Fruit fly (Drosophila melanogaster) whole organism, embryonic: Measurements from ENCODE around the gene CSN3.

Source experiments
- BEAF-32 ChIP-seq: fragments of 200-800 bp; sonication (Bioruptor generic); optimal IDR thresholded peaks from 3 replicates; lab custom pipeline; 2017; ENCODE audit warnings: missing biosample characterization, missing genetic modification characterization, mild to moderate bottlenecking, moderate library complexity, missing genetic modification reagents
- Bteb2 ChIP-seq: fragments of 200-800 bp; sonication (Bioruptor generic); optimal IDR thresholded peaks from 2 replicates; lab custom pipeline; 2016; ENCODE audit warnings: missing biosample characterization, missing genetic modification characterization
- CG10267 ChIP-seq: fragments of 200-800 bp; sonication (Bioruptor generic); optimal IDR thresholded peaks from 2 replicates; lab custom pipeline; 2018; ENCODE audit warnings: missing biosample characterization, mild to moderate bottlenecking, missing genetic modification characterization, moderate library complexity
- CG15514 ChIP-seq: fragments of 200-800 bp; sonication (Bioruptor generic); optimal IDR thresholded peaks from 3 replicates; lab custom pipeline; 2017; ENCODE audit warnings: missing biosample characterization, missing genetic modification characterization, mild to moderate bottlenecking, moderate library complexity, missing genetic modification reagents
- CG17186 ChIP-seq: fragments of 200-800 bp; sonication (Bioruptor generic); optimal IDR thresholded peaks from 3 replicates; lab custom pipeline; 2017; ENCODE audit warnings: missing biosample characterization, missing genetic modification reagents, missing genetic modification characterization
- CG17829 ChIP-seq: fragments of 200-800 bp; optimal IDR thresholded peaks from 2 replicates; lab custom pipeline; 2019; ENCODE audit warnings: missing biosample characterization, mild to moderate bottlenecking, missing genetic modification characterization, moderate library complexity
- CG2116 ChIP-seq: fragments of 200-800 bp; sonication (Bioruptor generic); optimal IDR thresholded peaks from 3 replicates; lab custom pipeline; 2018; ENCODE audit warnings: missing biosample characterization, mild to moderate bottlenecking, missing genetic modification characterization
- CG30020 ChIP-seq: fragments of 200-800 bp; optimal IDR thresholded peaks from 2 replicates; lab custom pipeline; 2019; ENCODE audit warnings: missing biosample characterization, mild to moderate bottlenecking, missing genetic modification characterization, moderate library complexity
- CG31224 ChIP-seq: fragments of 200-800 bp; sonication (Bioruptor generic); IDR thresholded peaks from 2 replicates; pipeline ENCODE4 v1.3.6; 2022; ENCODE audit warnings: missing biosample characterization, missing genetic modification characterization
- CG3726 ChIP-seq: fragments of 200-800 bp; sonication (Bioruptor generic); IDR thresholded peaks from 3 replicates; pipeline ENCODE4, ENCODE4 v1.3.6; 2022; ENCODE audit warnings: missing biosample characterization, missing genetic modification characterization
- CG7987 ChIP-seq: fragments of 200-800 bp; sonication (Bioruptor generic); optimal IDR thresholded peaks from 2 replicates; lab custom pipeline; 2018; ENCODE audit warnings: missing biosample characterization, mild to moderate bottlenecking, missing genetic modification characterization, moderate library complexity
- CG8924 ChIP-seq: fragments of 200-800 bp; optimal IDR thresholded peaks from 3 replicates; lab custom pipeline; 2019; ENCODE audit warnings: missing biosample characterization, mild to moderate bottlenecking, missing genetic modification characterization, moderate library complexity
- CG8944 ChIP-seq: fragments of 200-800 bp; sonication (Bioruptor generic); optimal IDR thresholded peaks from 3 replicates; lab custom pipeline; 2016; ENCODE audit warnings: missing biosample characterization, missing genetic modification characterization
- CG9727 ChIP-seq: fragments of 200-800 bp; sonication (Bioruptor generic); optimal IDR thresholded peaks from 3 replicates; lab custom pipeline; 2017; ENCODE audit warnings: missing biosample characterization, mild to moderate bottlenecking, missing genetic modification characterization
- CG9797 ChIP-seq: fragments of 200-800 bp; sonication (Bioruptor generic); optimal IDR thresholded peaks from 3 replicates; lab custom pipeline; 2018; ENCODE audit warnings: missing biosample characterization, mild to moderate bottlenecking, missing genetic modification characterization
- CTCF ChIP-seq: fragments of 200-800 bp; sonication (Bioruptor generic); optimal IDR thresholded peaks from 2 replicates; lab custom pipeline; 2017; ENCODE audit warnings: missing biosample characterization, mild to moderate bottlenecking, missing genetic modification characterization, moderate library complexity
- Dad ChIP-seq: fragments of 200-800 bp; sonication (Bioruptor generic); optimal IDR thresholded peaks from 3 replicates; lab custom pipeline; 2016; ENCODE audit warnings: missing biosample characterization, missing genetic modification characterization
- Doc3 ChIP-seq: fragments of 200-800 bp; sonication (Bioruptor generic); IDR thresholded peaks from 3 replicates; pipeline ENCODE4 v1.3.6; 2022; ENCODE audit warnings: missing biosample characterization, missing genetic modification characterization; ENCODE audit not compliant: partially characterized antibody
- Dp ChIP-seq: fragments of 200-800 bp; sonication (Bioruptor generic); optimal IDR thresholded peaks from 2 replicates; lab custom pipeline; 2018; ENCODE audit warnings: missing biosample characterization, mild to moderate bottlenecking, missing genetic modification characterization, moderate library complexity
- Fer3 ChIP-seq: fragments of 200-800 bp; sonication (Bioruptor generic); optimal IDR thresholded peaks from 2 replicates; lab custom pipeline; 2018; ENCODE audit warnings: missing biosample characterization, mild to moderate bottlenecking, missing genetic modification characterization, moderate library complexity
- Hsf ChIP-seq: fragments of 200-800 bp; sonication (Bioruptor generic); optimal IDR thresholded peaks from 3 replicates; lab custom pipeline; 2016; ENCODE audit warnings: missing biosample characterization, missing genetic modification characterization
- Nf-YB ChIP-seq: fragments of 200-800 bp; sonication (Bioruptor generic); optimal IDR thresholded peaks from 3 replicates; lab custom pipeline; 2019; ENCODE audit warnings: missing biosample characterization, mild to moderate bottlenecking, missing genetic modification characterization, moderate library complexity
- Scr ChIP-seq: fragments of 200-800 bp; sonication (Bioruptor generic); IDR thresholded peaks from 2 replicates; pipeline ENCODE4 v1.3.6; 2022; ENCODE audit warnings: missing biosample characterization, missing genetic modification characterization; ENCODE audit not compliant: partially characterized antibody
- Side ChIP-seq: fragments of 200-800 bp; sonication (Bioruptor generic); optimal IDR thresholded peaks from 2 replicates; lab custom pipeline; 2016; ENCODE audit warnings: missing biosample characterization, missing genetic modification characterization
- Sry-δ ChIP-seq: fragments of 200-800 bp; sonication (Bioruptor generic); optimal IDR thresholded peaks from 2 replicates; lab custom pipeline; 2016; ENCODE audit warnings: missing biosample characterization, missing genetic modification characterization
- Stat92E ChIP-seq, 3 experiments: fragments of >200 bp in 2 of 3; fragments of 200-800 bp in 1 of 3; sonication (Bioruptor generic) in 1 of 3; optimal IDR thresholded peaks; 2 replicates each; lab custom pipeline; 2017 to 2019; ENCODE audit warnings: missing biosample characterization in 3 of 3, missing genetic modification characterization in 3 of 3, mild to moderate bottlenecking in 1 of 3, moderate library complexity in 1 of 3
- Xbp1 ChIP-seq: fragments of 200-800 bp; sonication (Bioruptor generic); optimal IDR thresholded peaks from 3 replicates; lab custom pipeline; 2016; ENCODE audit warnings: missing biosample characterization, mild to moderate bottlenecking, missing genetic modification characterization
- abd-A ChIP-seq: fragments of 200-800 bp; sonication (Bioruptor generic); optimal IDR thresholded peaks from 3 replicates; lab custom pipeline; 2019; ENCODE audit warnings: missing biosample characterization, mild to moderate bottlenecking, missing genetic modification characterization, moderate library complexity
- bigmax ChIP-seq: fragments of 200-800 bp; sonication (Bioruptor generic); optimal IDR thresholded peaks from 2 replicates; lab custom pipeline; 2018; ENCODE audit warnings: missing biosample characterization, mild to moderate bottlenecking, missing genetic modification characterization
- crc ChIP-seq: fragments of 200-800 bp; sonication (Bioruptor generic); optimal IDR thresholded peaks from 2 replicates; lab custom pipeline; 2016; ENCODE audit warnings: missing biosample characterization, missing genetic modification characterization
- dm ChIP-seq: fragments of 200-800 bp; sonication (Bioruptor generic); optimal IDR thresholded peaks from 3 replicates; lab custom pipeline; 2016; ENCODE audit warnings: missing biosample characterization, missing genetic modification characterization
- ems ChIP-seq: fragments of 200-800 bp; sonication (Bioruptor generic); optimal IDR thresholded peaks from 3 replicates; lab custom pipeline; 2016; ENCODE audit warnings: missing biosample characterization, missing genetic modification characterization
- fd64A ChIP-seq: fragments of 200-800 bp; sonication (Bioruptor generic); optimal IDR thresholded peaks from 3 replicates; lab custom pipeline; 2018; ENCODE audit warnings: missing biosample characterization, mild to moderate bottlenecking, missing genetic modification characterization
- her ChIP-seq: fragments of 200-800 bp; sonication (Bioruptor generic); optimal IDR thresholded peaks from 2 replicates; lab custom pipeline; 2016; ENCODE audit warnings: missing biosample characterization, missing genetic modification characterization
- lola ChIP-seq, 3 experiments: fragments of >200 bp in 2 of 3; fragments of 200-800 bp in 1 of 3; sonication (Bioruptor generic) in 1 of 3; optimal IDR thresholded peaks; 2 replicates each; lab custom pipeline; 2017 to 2019; ENCODE audit warnings: missing biosample characterization in 3 of 3, missing genetic modification characterization in 3 of 3, mild to moderate bottlenecking in 1 of 3, moderate library complexity in 1 of 3
- maf-S ChIP-seq: fragments of 200-800 bp; sonication (Bioruptor generic); optimal IDR thresholded peaks from 2 replicates; lab custom pipeline; 2016; ENCODE audit warnings: missing biosample characterization, missing genetic modification characterization
- nerfin-1 ChIP-seq: fragments of 200-800 bp; sonication (Bioruptor generic); optimal IDR thresholded peaks from 3 replicates; lab custom pipeline; 2019; ENCODE audit warnings: missing biosample characterization, mild to moderate bottlenecking, missing genetic modification characterization, moderate library complexity
- nerfin-2 ChIP-seq: fragments of 200-800 bp; sonication (Bioruptor generic); IDR thresholded peaks from 2 replicates; pipeline ENCODE4 v1.3.6; 2022; ENCODE audit warnings: missing biosample characterization, missing genetic modification characterization; ENCODE audit not compliant: partially characterized antibody
- p53 ChIP-seq: fragments of 200-800 bp; sonication (Bioruptor generic); optimal IDR thresholded peaks from 2 replicates; lab custom pipeline; 2016; ENCODE audit warnings: missing biosample characterization, missing genetic modification characterization
- phol ChIP-seq: fragments of 200-800 bp; sonication (Bioruptor generic); optimal IDR thresholded peaks from 3 replicates; lab custom pipeline; 2018; ENCODE audit warnings: missing biosample characterization, mild to moderate bottlenecking, missing genetic modification characterization, moderate library complexity
- pita ChIP-seq: fragments of 200-800 bp; sonication (Bioruptor generic); optimal IDR thresholded peaks from 2 replicates; lab custom pipeline; 2017; ENCODE audit warnings: missing biosample characterization, mild to moderate bottlenecking, missing genetic modification characterization
- rib ChIP-seq: fragments of 200-800 bp; sonication (Bioruptor generic); IDR thresholded peaks from 2 replicates; pipeline ENCODE4 v1.3.6; 2022; ENCODE audit warnings: missing biosample characterization, missing genetic modification characterization
- row ChIP-seq: fragments of 200-800 bp; sonication (Bioruptor generic); IDR thresholded peaks from 3 replicates; pipeline ENCODE4 v1.3.6; 2022; ENCODE audit warnings: missing biosample characterization, missing genetic modification characterization
- stwl ChIP-seq: fragments of 200-800 bp; sonication (Bioruptor generic); optimal IDR thresholded peaks from 3 replicates; lab custom pipeline; 2018; ENCODE audit warnings: missing biosample characterization, mild to moderate bottlenecking, missing genetic modification characterization, moderate library complexity
- tll ChIP-seq, 2 experiments: fragments of 200-800 bp in 1 of 2; fragments of >200 bp in 1 of 2; sonication (Bioruptor generic) in 1 of 2; optimal IDR thresholded peaks; 2 replicates each; lab custom pipeline; 2017 to 2019; ENCODE audit warnings: missing biosample characterization in 2 of 2, missing genetic modification characterization in 2 of 2, mild to moderate bottlenecking in 1 of 2, moderate library complexity in 1 of 2
- trem ChIP-seq: fragments of 200-800 bp; optimal IDR thresholded peaks from 3 replicates; lab custom pipeline; 2019; ENCODE audit warnings: missing biosample characterization, mild to moderate bottlenecking, missing genetic modification characterization, moderate library complexity

The CSN3 gene

dm6 chr3L:20815666-20816375, 25.6 kb downstream of the CSN3 start, which contains the start of the genes CG3618 and Pka-R1 (continued):
- TF ChIP-seq bigmax: peak; percentile 63
- TF ChIP-seq Sry-δ: peak; percentile 93
- no peak for TF ChIP-seq abd-A
- TF ChIP-seq CG8944 (GFP tag; lab: Kevin White, UChicago): no peak
- peak in 1 of 3 experiments; percentile 24 for TF ChIP-seq Stat92E (GFP tag; optimal IDR thresholded peaks at IDR 0.05; lab: Kevin White, UChicago)
- peak; percentile 96 for TF ChIP-seq CG17186 (GFP tag; lab: Kevin White, UChicago)
- peak; percentile 12 for TF ChIP-seq Xbp1
- TF ChIP-seq CG30020 (tag; lab: Kevin White, UChicago): no peak
- peak; percentile 24 for TF ChIP-seq her (GFP tag; lab: Kevin White, UChicago)
- TF ChIP-seq CG31224: no peak
- peak; percentile 0 for TF ChIP-seq p53
- TF ChIP-seq Dad (GFP tag; lab: Kevin White, UChicago): no peak
- peak; percentile 53 for TF ChIP-seq dm (GFP tag; lab: Kevin White, UChicago)
- TF ChIP-seq ems (GFP tag; lab: Kevin White, UChicago): no peak
- peak; percentile 84 for TF ChIP-seq stwl (tag; lab: Kevin White, UChicago)
- TF ChIP-seq CG9797 (GFP tag; lab: Kevin White, UChicago): peak; percentile 39
- peak; percentile 28 for TF ChIP-seq CG7987 (GFP tag; lab: Kevin White, UChicago)
- no peak for TF ChIP-seq CG9727
- peak; percentile 77 for TF ChIP-seq Dp
- TF ChIP-seq BEAF-32 (GFP tag; lab: Kevin White, UChicago): peak; percentile 84
- TF ChIP-seq CTCF (GFP tag; lab: Kevin White, UChicago): peak; percentile 58
- peak; percentile 50 for TF ChIP-seq CG15514 (GFP tag; lab: Kevin White, UChicago)
- TF ChIP-seq CG3726 (GFP tag; lab: Robert Waterston, UW): no peak
- TF ChIP-seq Fer3 (tag; lab: Kevin White, UChicago): no peak
- no peak for TF ChIP-seq pita (GFP tag; lab: Kevin White, UChicago)
- peak; percentile 22 for TF ChIP-seq CG17829 (tag; lab: Kevin White, UChicago)
- no peak for TF ChIP-seq maf-S (GFP tag; lab: Kevin White, UChicago)
- no peak for TF ChIP-seq fd64A
- TF ChIP-seq, all 482 proteins: peak for 43

DNA sequence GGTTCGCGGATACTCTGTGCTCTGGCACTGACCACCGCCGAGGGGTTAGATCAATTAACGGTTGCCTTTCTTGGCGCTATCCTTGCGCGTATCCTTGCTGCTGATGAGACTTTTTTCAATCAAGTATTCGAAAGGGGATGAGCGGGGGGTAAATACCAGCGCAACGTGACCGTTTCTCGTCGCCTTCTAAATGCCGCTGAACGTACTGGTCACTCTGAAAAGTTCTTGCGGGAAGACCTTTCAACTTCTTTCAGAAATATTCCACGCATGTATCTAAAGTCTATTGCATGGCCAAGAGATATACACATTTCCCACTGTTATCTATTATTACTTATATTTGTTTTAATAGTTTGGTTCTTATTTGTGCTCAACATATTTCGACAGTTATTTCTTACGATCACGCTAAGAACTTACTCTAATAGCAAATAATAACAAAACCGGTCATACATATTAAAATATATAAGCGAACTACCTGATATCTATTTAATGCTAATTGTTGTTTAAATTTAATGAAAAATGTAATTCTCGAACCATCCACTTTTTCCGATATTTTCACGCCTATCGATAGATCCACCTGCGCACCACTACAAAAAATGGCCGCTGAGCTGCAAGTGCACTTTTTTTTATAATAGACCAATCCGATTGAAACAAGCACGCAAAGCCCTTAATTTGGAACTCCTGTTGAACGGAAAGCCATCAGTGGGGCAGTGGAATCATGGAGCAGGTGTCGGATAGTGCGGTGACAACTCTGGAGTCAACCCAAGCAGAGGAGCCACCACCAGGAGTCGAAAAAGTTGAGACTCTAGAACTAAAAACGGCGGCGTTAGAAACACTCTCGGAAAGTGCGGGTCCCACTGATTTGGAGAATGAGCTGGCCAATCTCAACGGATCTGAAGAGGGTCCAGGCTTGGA, 32.0 kb downstream of the CSN3 start, which contains the start of the genes CG3634 and HIPP1:
Gene CG3634 (minus strand): TSS at position 185 of the 912 bp plus-strand sequence.
Gene HIPP1 (plus strand): TSS at position 582 of the 912 bp plus-strand sequence.
- TF ChIP-seq phol (tag; lab: Kevin White, UChicago) (peak; percentile 97), rib (0 out of 2 replicates have a peak, but pooled peaks have one; percentile 23), Hsf (peak; percentile 24), tll (GFP tag; optimal IDR thresholded peaks at IDR 0.05; lab: Kevin White, UChicago) (no peak), nerfin-1 (tag; lab: Kevin White, UChicago) (peak; percentile 48), Bteb2 (GFP tag; lab: Kevin White, UChicago) (no peak), row (GFP tag; lab: Robert Waterston, UW) (peak; percentile 84), crc (GFP tag; lab: Kevin White, UChicago) (no peak), her (GFP tag; lab: Kevin White, UChicago) (no peak), CG8924 (peak; percentile 11), lola (GFP tag; optimal IDR thresholded peaks at IDR 0.05; lab: Kevin White, UChicago) (peak in 1 of 3 experiments; percentile 28), Nf-YB (GFP tag; lab: Kevin White, UChicago) (peak; percentile 36), CG10267 (tag; lab: Kevin White, UChicago) (peak; percentile 57), nerfin-2 (GFP tag; lab: Robert Waterston, UW) (0 out of 2 replicates have a peak, but pooled peaks have one; percentile 29), Doc3 (GFP tag; lab: Robert Waterston, UW) (peak; percentile 50; the same call in 1 of the 3 replicates), CG2116 (GFP tag; lab: Kevin White, UChicago) (peak; percentile 71), ems (GFP tag; lab: Kevin White, UChicago) (no peak), trem (tag; lab: Kevin White, UChicago) (peak; percentile 82), Scr (peak; percentile 75), Side (GFP tag; lab: Kevin White, UChicago) (no peak)
